Fruit fly (Drosophila melanogaster) whole organism, prepupa: ENCODE data around the gene fbl.
A peak's percentile ranks its signal among the peaks of the same experiment; 100 is the strongest.

ENCODE experiments used
- Blimp-1 ChIP-seq: fragments of 200-800 bp; sonication (Bioruptor generic); optimal IDR thresholded peaks from 3 replicates; lab custom pipeline; 2017; ENCODE audit warnings: missing biosample characterization, missing genetic modification characterization, mild to moderate bottlenecking, moderate library complexity, missing genetic modification reagents
- CG10631 ChIP-seq: fragments of 200-800 bp; sonication (Bioruptor generic); optimal IDR thresholded peaks from 2 replicates; lab custom pipeline; 2016; ENCODE audit warnings: missing biosample characterization, missing genetic modification characterization
- CG11294 ChIP-seq: fragments of 200-800 bp; sonication (Bioruptor generic); IDR thresholded peaks from 2 replicates; pipeline ENCODE4 v1.3.6; 2022; ENCODE audit warnings: missing biosample characterization, missing genetic modification characterization
- CG16779 ChIP-seq: fragments of 200-800 bp; sonication (Bioruptor generic); optimal IDR thresholded peaks from 3 replicates; lab custom pipeline; 2017; ENCODE audit warnings: missing biosample characterization, mild to moderate bottlenecking, missing genetic modification characterization
- CG31627 ChIP-seq: fragments of 200-800 bp; sonication (Bioruptor generic); optimal IDR thresholded peaks from 3 replicates; lab custom pipeline; 2016; ENCODE audit warnings: missing biosample characterization, missing genetic modification characterization
- CG32006 ChIP-seq: fragments of 200-800 bp; sonication (Bioruptor generic); optimal IDR thresholded peaks from 3 replicates; lab custom pipeline; 2017; ENCODE audit warnings: missing biosample characterization, mild to moderate bottlenecking, missing genetic modification characterization
- CG3919 ChIP-seq: fragments of 200-800 bp; sonication (Bioruptor generic); optimal IDR thresholded peaks from 3 replicates; lab custom pipeline; 2016; ENCODE audit warnings: missing biosample characterization, missing genetic modification characterization
- CG4318 ChIP-seq: fragments of 200-800 bp; sonication (Bioruptor generic); optimal IDR thresholded peaks from 3 replicates; lab custom pipeline; 2017; ENCODE audit warnings: missing biosample characterization, mild to moderate bottlenecking, missing genetic modification characterization
- CG6808 ChIP-seq: fragments of 200-800 bp; sonication (Bioruptor generic); optimal IDR thresholded peaks from 3 replicates; lab custom pipeline; 2017; ENCODE audit warnings: missing biosample characterization, missing genetic modification characterization, mild to moderate bottlenecking, moderate library complexity, missing genetic modification reagents
- CG6854 ChIP-seq: fragments of 200-800 bp; sonication (Bioruptor generic); optimal IDR thresholded peaks from 2 replicates; lab custom pipeline; 2017; ENCODE audit warnings: missing biosample characterization, mild to moderate bottlenecking, missing genetic modification characterization
- CG7368 ChIP-seq: fragments of 200-800 bp; sonication (Bioruptor generic); optimal IDR thresholded peaks from 3 replicates; lab custom pipeline; 2016; ENCODE audit warnings: missing biosample characterization, missing genetic modification characterization
- CG8632 ChIP-seq: fragments of 200-800 bp; sonication (Bioruptor generic); optimal IDR thresholded peaks from 3 replicates; lab custom pipeline; 2016; ENCODE audit warnings: missing biosample characterization, missing genetic modification characterization
- CG9139 ChIP-seq: fragments of 200-800 bp; sonication (Bioruptor generic); optimal IDR thresholded peaks from 3 replicates; lab custom pipeline; 2017; ENCODE audit warnings: missing biosample characterization, mild to moderate bottlenecking, missing genetic modification characterization
- Eip78C ChIP-seq: fragments of 200-800 bp; sonication (Bioruptor generic); peaks from one replicate; lab custom pipeline; 2016; ENCODE audit warnings: missing biosample characterization, missing genetic modification characterization
- Eip93F ChIP-seq: fragments of 200-800 bp; sonication (Bioruptor generic); optimal IDR thresholded peaks from 2 replicates; lab custom pipeline; 2016; ENCODE audit warnings: missing biosample characterization, mild to moderate bottlenecking, missing genetic modification characterization
- Ets21C ChIP-seq: fragments of 200-800 bp; sonication (Bioruptor generic); optimal IDR thresholded peaks from 3 replicates; lab custom pipeline; 2016; ENCODE audit warnings: missing biosample characterization, missing genetic modification characterization
- Gug ChIP-seq: fragments of 200-800 bp; sonication (Bioruptor generic); IDR thresholded peaks from 2 replicates; pipeline ENCODE4 v1.3.6; 2022; ENCODE audit warnings: missing biosample characterization, missing genetic modification characterization
- Hr39 ChIP-seq: fragments of 200-800 bp; sonication (Bioruptor generic); optimal IDR thresholded peaks from 2 replicates; lab custom pipeline; 2016; ENCODE audit warnings: missing biosample characterization, missing genetic modification characterization
- Hr4 ChIP-seq: fragments of 200-800 bp; sonication (Bioruptor generic); optimal IDR thresholded peaks from 3 replicates; lab custom pipeline; 2016; ENCODE audit warnings: missing biosample characterization, missing genetic modification characterization
- Lpt ChIP-seq: fragments of 200-800 bp; sonication (Bioruptor generic); optimal IDR thresholded peaks from 3 replicates; lab custom pipeline; 2016; ENCODE audit warnings: missing biosample characterization, missing genetic modification characterization
- Met ChIP-seq: fragments of 200-800 bp; sonication (Bioruptor generic); optimal IDR thresholded peaks from 3 replicates; lab custom pipeline; 2016; ENCODE audit warnings: missing biosample characterization, missing genetic modification characterization
- Sox14 ChIP-seq: fragments of 200-800 bp; sonication (Bioruptor generic); optimal IDR thresholded peaks from 3 replicates; lab custom pipeline; 2016; ENCODE audit warnings: missing biosample characterization, missing genetic modification characterization
- Sox15 ChIP-seq: fragments of 200-800 bp; sonication (Bioruptor generic); optimal IDR thresholded peaks from 3 replicates; lab custom pipeline; 2016; ENCODE audit warnings: missing biosample characterization, missing genetic modification characterization
- cyc ChIP-seq: fragments of 200-800 bp; sonication (Bioruptor generic); optimal IDR thresholded peaks from 3 replicates; lab custom pipeline; 2016; ENCODE audit warnings: missing biosample characterization, missing genetic modification characterization
- dac ChIP-seq: fragments of 200-800 bp; sonication (Bioruptor generic); optimal IDR thresholded peaks from 2 replicates; lab custom pipeline; 2017; ENCODE audit warnings: missing biosample characterization, mild to moderate bottlenecking, missing genetic modification characterization
- dsx ChIP-seq: fragments of 200-800 bp; optimal IDR thresholded peaks from 3 replicates; lab custom pipeline; 2019; ENCODE audit warnings: missing biosample characterization, mild to moderate bottlenecking, missing genetic modification characterization, moderate library complexity; ENCODE audit not compliant: poor library complexity, severe bottlenecking
- esn ChIP-seq: fragments of 200-800 bp; sonication (Bioruptor generic); optimal IDR thresholded peaks from 2 replicates; lab custom pipeline; 2016; ENCODE audit warnings: missing biosample characterization, mild to moderate bottlenecking, missing genetic modification characterization, moderate library complexity
- fd85E ChIP-seq: fragments of 200-800 bp; sonication (Bioruptor generic); optimal IDR thresholded peaks from 3 replicates; lab custom pipeline; 2016; ENCODE audit warnings: missing biosample characterization, missing genetic modification characterization
- fkh ChIP-seq: fragments of 200-800 bp; sonication (Bioruptor generic); optimal IDR thresholded peaks from 3 replicates; lab custom pipeline; 2017; ENCODE audit warnings: missing biosample characterization, mild to moderate bottlenecking, missing genetic modification characterization, moderate library complexity
- lz ChIP-seq: fragments of 200-800 bp; sonication (Bioruptor generic); optimal IDR thresholded peaks from 3 replicates; lab custom pipeline; 2016; ENCODE audit warnings: missing biosample characterization, missing genetic modification characterization
- pdm3 ChIP-seq: fragments of 200-800 bp; sonication (Bioruptor generic); optimal IDR thresholded peaks from 3 replicates; lab custom pipeline; 2016; ENCODE audit warnings: missing biosample characterization, missing genetic modification characterization
- ss ChIP-seq, 2 experiments: fragments of 200-800 bp; sonication (Bioruptor generic); optimal IDR thresholded peaks; 2 replicates in 1 of 2; 3 replicates in 1 of 2; lab custom pipeline; 2017 to 2018; ENCODE audit warnings: mild to moderate bottlenecking in 2 of 2, missing biosample characterization in 2 of 2, missing genetic modification characterization in 2 of 2, moderate library complexity in 1 of 2
- svp ChIP-seq: fragments of 200-800 bp; sonication (Bioruptor generic); peaks from one replicate; lab custom pipeline; 2016; ENCODE audit warnings: missing biosample characterization, missing genetic modification characterization
- topi ChIP-seq: fragments of 200-800 bp; sonication (Bioruptor generic); optimal IDR thresholded peaks from 3 replicates; lab custom pipeline; 2016; ENCODE audit warnings: missing biosample characterization, missing genetic modification characterization
- vri ChIP-seq: fragments of 200-800 bp; sonication (Bioruptor generic); optimal IDR thresholded peaks from 3 replicates; lab custom pipeline; 2016; ENCODE audit warnings: missing biosample characterization, mild to moderate bottlenecking, missing genetic modification characterization

fbl gene

DNA sequence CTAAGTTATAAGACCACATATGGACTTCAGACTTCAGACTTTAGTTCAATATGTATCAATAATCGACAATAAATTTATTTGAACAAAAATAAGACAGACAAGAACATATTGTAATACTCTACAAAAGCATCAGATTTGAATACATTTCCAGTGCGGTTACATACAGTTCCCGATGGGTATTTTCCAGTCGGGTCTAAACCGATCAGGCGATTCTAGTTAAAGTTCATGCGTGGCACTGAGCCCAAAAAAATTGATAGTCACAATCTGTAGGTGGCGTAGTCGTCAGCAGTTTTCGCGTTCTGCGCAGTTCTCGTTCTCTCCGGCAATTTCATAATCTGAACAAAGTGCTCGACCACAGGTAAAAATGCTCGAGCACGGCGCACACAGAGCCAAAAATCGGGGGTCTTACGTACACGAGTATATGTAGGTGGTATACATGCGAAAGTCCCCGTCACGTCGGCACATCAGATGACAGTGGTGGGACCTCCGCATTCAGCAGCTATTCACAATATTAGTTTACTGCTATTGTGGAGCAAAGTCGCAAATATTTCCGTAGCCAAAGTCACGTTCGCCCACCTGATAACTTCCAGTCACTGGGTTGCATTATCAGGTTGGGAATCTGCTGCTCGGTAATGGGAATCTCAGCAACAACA lies 11.2 kb downstream of the fbl start:
- no peak for TF ChIP-seq CG6854
- no peak for TF ChIP-seq Gug (GFP tag; lab: Robert Waterston, UW)
- TF ChIP-seq CG11294 (GFP tag; lab: Robert Waterston, UW) = no peak
- TF ChIP-seq vri = peak; percentile 91
- peak; percentile 11 for TF ChIP-seq Sox14 (GFP tag; lab: Kevin White, UChicago)
- TF ChIP-seq topi (GFP tag; lab: Kevin White, UChicago) = peak; percentile 26
- TF ChIP-seq CG32006 (GFP tag; lab: Kevin White, UChicago) = no peak
- TF ChIP-seq Sox15 (GFP tag; lab: Kevin White, UChicago) = no peak
- TF ChIP-seq CG31627 = no peak
- TF ChIP-seq lz (GFP tag; lab: Kevin White, UChicago) = peak; percentile 14
- TF ChIP-seq CG6808 (GFP tag; lab: Kevin White, UChicago) = no peak
- peak; percentile 3 for TF ChIP-seq cyc (GFP tag; lab: Kevin White, UChicago)
- TF ChIP-seq CG4318 (GFP tag; lab: Kevin White, UChicago) = no peak
- peak; percentile 66 for TF ChIP-seq Eip78C
- TF ChIP-seq Met (GFP tag; lab: Kevin White, UChicago) = peak; percentile 39
- peak; percentile 73 for TF ChIP-seq svp (GFP tag; lab: Kevin White, UChicago)
- TF ChIP-seq Hr4 (GFP tag; lab: Kevin White, UChicago) = no peak
- TF ChIP-seq Eip93F (GFP tag; lab: Kevin White, UChicago) = peak; percentile 5
- TF ChIP-seq CG3919 (GFP tag; lab: Kevin White, UChicago) = no peak
- peak; percentile 38 for TF ChIP-seq esn (GFP tag; lab: Kevin White, UChicago)
- no peak for TF ChIP-seq CG7368 (GFP tag; lab: Kevin White, UChicago)

DNA sequence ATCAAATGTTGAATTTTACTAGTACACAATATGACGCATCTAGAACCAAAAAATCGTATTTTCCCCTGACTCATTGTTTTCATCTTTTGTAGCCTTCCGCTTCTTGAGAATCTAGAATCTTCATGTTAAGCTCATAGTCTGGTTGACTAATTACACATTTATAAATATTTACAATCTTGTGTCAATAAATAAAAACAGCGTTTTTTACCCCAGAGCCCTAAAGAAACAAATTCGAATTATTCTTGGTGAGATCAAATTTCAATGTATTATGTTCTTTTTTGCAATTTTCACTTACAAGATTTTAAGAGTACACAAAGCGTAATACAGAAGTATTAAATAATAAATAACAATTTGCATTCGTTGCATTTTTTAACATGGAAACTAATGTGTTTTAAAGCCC lies 11.8 kb downstream of the fbl start:
- no peak for TF ChIP-seq CG16779 (tag; lab: Kevin White, UChicago)
- TF ChIP-seq Gug (GFP tag; lab: Robert Waterston, UW) = no peak
- TF ChIP-seq fkh (GFP tag; lab: Kevin White, UChicago) = peak; percentile 39
- TF ChIP-seq Met (GFP tag; lab: Kevin White, UChicago) = no peak
- TF ChIP-seq CG3919 (GFP tag; lab: Kevin White, UChicago) = no peak
- no peak for TF ChIP-seq Hr4 (GFP tag; lab: Kevin White, UChicago)
- no peak for TF ChIP-seq fd85E (GFP tag; lab: Kevin White, UChicago)

DNA sequence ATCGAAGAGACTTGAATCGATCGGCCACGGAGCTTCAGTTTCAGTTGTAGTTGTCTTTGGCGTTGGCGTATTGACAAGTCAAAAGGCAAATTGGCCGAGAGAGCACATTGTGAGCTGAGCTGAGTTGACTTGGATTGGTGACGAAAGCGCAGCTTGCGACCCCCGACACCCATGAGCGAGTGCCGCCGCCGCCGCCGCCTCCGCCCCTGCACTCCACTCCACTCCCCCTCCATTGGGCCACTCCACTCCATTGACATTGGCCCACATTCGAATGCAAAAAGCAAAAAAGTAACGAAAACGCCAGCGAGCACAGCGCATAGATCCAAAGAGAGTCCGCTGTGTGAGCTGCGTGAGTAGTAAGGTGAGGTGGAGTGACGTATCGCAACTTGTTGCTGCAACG lies 13.5 kb downstream of the fbl start:
- TF ChIP-seq pdm3 (no peak), Lpt (GFP tag; lab: Kevin White, UChicago) (no peak), CG3919 (GFP tag; lab: Kevin White, UChicago) (no peak), CG10631 (GFP tag; lab: Kevin White, UChicago) (no peak), Ets21C (no peak), Blimp-1 (GFP tag; lab: Kevin White, UChicago) (no peak), dac (GFP tag; lab: Kevin White, UChicago) (no peak), dsx (GFP tag; lab: Kevin White, UChicago) (no peak), CG8632 (no peak), CG11294 (GFP tag; lab: Robert Waterston, UW) (no peak), Hr39 (GFP tag; lab: Kevin White, UChicago) (no peak), CG9139 (GFP tag; lab: Kevin White, UChicago) (no peak), ss (GFP tag; optimal IDR thresholded peaks at IDR 0.05; lab: Kevin White, UChicago) (no peak)
